Fruit fly (Drosophila melanogaster): ENCODE results near the gene CG5953.

The CG5953 gene

dm6 chr2L:16535673-16536144, 3.0 kb upstream of the CG5953 start (continued):
- TF ChIP-seq CG3838 (GFP tag; optimal IDR thresholded peaks at IDR 0.05), result peak; percentile 74
- peak; percentile 74 for TF ChIP-seq Nf-YA (GFP tag; IDR thresholded peaks at IDR 0.05)
- peak; percentile 65 for TF ChIP-seq CG4707 (GFP tag; optimal IDR thresholded peaks at IDR 0.05)
- TF ChIP-seq fd102C (GFP tag; optimal IDR thresholded peaks at IDR 0.05), result peak; percentile 96
- TF ChIP-seq Sry-β (GFP tag; optimal IDR thresholded peaks at IDR 0.05), result peak; percentile 56
- peak; percentile 90 for TF ChIP-seq ase (GFP tag; IDR thresholded peaks at IDR 0.05)
- TF ChIP-seq CG4328 (GFP tag; optimal IDR thresholded peaks at IDR 0.05), result peak; percentile 73
- TF ChIP-seq CG10267 (tag; optimal IDR thresholded peaks at IDR 0.05), result peak; percentile 89
- TF ChIP-seq p53 (GFP tag; optimal IDR thresholded peaks at IDR 0.05), result peak; percentile 62
- TF ChIP-seq CG1233 (GFP tag; optimal IDR thresholded peaks at IDR 0.05), result peak; percentile 89
- TF ChIP-seq PHDP (tag; optimal IDR thresholded peaks at IDR 0.05), result peak; percentile 95
- TF ChIP-seq CG12104 (GFP tag; optimal IDR thresholded peaks at IDR 0.05), result peak; percentile 62
- TF ChIP-seq Fer3 (tag; optimal IDR thresholded peaks at IDR 0.05), result peak; percentile 93
- peak; percentile 93 for TF ChIP-seq scrt (GFP tag; optimal IDR thresholded peaks at IDR 0.05)
- peak; percentile 95 for TF ChIP-seq CG6254 (GFP tag; optimal IDR thresholded peaks at IDR 0.05)
- TF ChIP-seq sens (GFP tag), result peak; percentile 99
- peak; percentile 72 for TF ChIP-seq kay (GFP tag; optimal IDR thresholded peaks at IDR 0.05)
- TF ChIP-seq CG1647 (GFP tag; optimal IDR thresholded peaks at IDR 0.05), result peak; percentile 50
- peak; percentile 85 for TF ChIP-seq gt (GFP tag; IDR thresholded peaks at IDR 0.05)
- TF ChIP-seq Rfx (GFP tag; IDR thresholded peaks at IDR 0.05), result peak; percentile 92
- TF ChIP-seq CG7372 (GFP tag; IDR thresholded peaks at IDR 0.05), result peak; percentile 86
- no peak for TF ChIP-seq Dref (GFP tag; IDR thresholded peaks at IDR 0.05)
- TF ChIP-seq CG13123 (GFP tag; optimal IDR thresholded peaks at IDR 0.05), result peak; percentile 58
- peak; percentile 84 for TF ChIP-seq jigr1 (GFP tag; IDR thresholded peaks at IDR 0.05)
- TF ChIP-seq unc-4 (GFP tag; IDR thresholded peaks at IDR 0.05; ENCODE audit: partially characterized antibody), result no peak
- peak; percentile 90 for TF ChIP-seq CG12942 (GFP tag; optimal IDR thresholded peaks at IDR 0.05)
- no peak for TF ChIP-seq fru (optimal IDR thresholded peaks at IDR 0.05)
- TF ChIP-seq CG5245 (GFP tag; optimal IDR thresholded peaks at IDR 0.05), result peak; percentile 62
- peak; percentile 96 for TF ChIP-seq CG17359 (tag; optimal IDR thresholded peaks at IDR 0.05)
- peak; percentile 80 for TF ChIP-seq CG17802 (tag; optimal IDR thresholded peaks at IDR 0.05)
- peak; percentile 92 for TF ChIP-seq CG15601 (tag; optimal IDR thresholded peaks at IDR 0.05)
- no peak for TF ChIP-seq inv (GFP tag; IDR thresholded peaks at IDR 0.05; ENCODE audit: partially characterized antibody)
- peak; percentile 96 for TF ChIP-seq chm (GFP tag; IDR thresholded peaks at IDR 0.05)
- TF ChIP-seq h (optimal IDR thresholded peaks at IDR 0.05), result no peak
- TF ChIP-seq CG10209 (GFP tag; optimal IDR thresholded peaks at IDR 0.05), result peak; percentile 94
- peak; percentile 91 for TF ChIP-seq slp2 (GFP tag; optimal IDR thresholded peaks at IDR 0.05)
- peak; percentile 90 for TF ChIP-seq Ssrp (tag; optimal IDR thresholded peaks at IDR 0.05)
- peak; percentile 72 for TF ChIP-seq D19B (GFP tag; optimal IDR thresholded peaks at IDR 0.05)
- TF ChIP-seq peb (GFP tag; IDR thresholded peaks at IDR 0.05), result peak; percentile 91
- peak; percentile 84 for TF ChIP-seq mam (GFP tag; optimal IDR thresholded peaks at IDR 0.05)
- peak; percentile 98 for TF ChIP-seq zfh1 (GFP tag; IDR thresholded peaks at IDR 0.05)
- peak; percentile 51 for TF ChIP-seq B-H2 (GFP tag; optimal IDR thresholded peaks at IDR 0.05)
- TF ChIP-seq CG17912 (GFP tag; optimal IDR thresholded peaks at IDR 0.05), result no peak
- TF ChIP-seq CG12236 (GFP tag; optimal IDR thresholded peaks at IDR 0.05), result peak; percentile 77
- TF ChIP-seq pfk (GFP tag; optimal IDR thresholded peaks at IDR 0.05), result peak; percentile 29
- TF ChIP-seq ham (GFP tag; IDR thresholded peaks at IDR 0.05), result peak; percentile 66; the same call in 1 of the 2 replicates
- TF ChIP-seq Gsc (GFP tag; IDR thresholded peaks at IDR 0.05), result no peak
- peak; percentile 67 for TF ChIP-seq CG1792 (GFP tag; optimal IDR thresholded peaks at IDR 0.05)
- peak; percentile 97 for TF ChIP-seq CG17328 (GFP tag; IDR thresholded peaks at IDR 0.05)
- peak; percentile 81; the same call in 1 of the 2 replicates for TF ChIP-seq MBD-R2 (GFP tag; IDR thresholded peaks at IDR 0.05)
- TF ChIP-seq CG12391 (tag; optimal IDR thresholded peaks at IDR 0.05), result peak; percentile 96
- TF ChIP-seq Dp (GFP tag; optimal IDR thresholded peaks at IDR 0.05), result no peak
